Fruit fly (Drosophila melanogaster) whole organism, embryonic: ENCODE results near the gene Rbf2.

Source experiments
- CG13775 ChIP-seq: fragments of 200-800 bp; sonication (Bioruptor generic); optimal IDR thresholded peaks from 3 replicates; lab custom pipeline; 2017; ENCODE audit warnings: missing biosample characterization, mild to moderate bottlenecking, missing genetic modification characterization
- CG31441 ChIP-seq: fragments of 200-800 bp; sonication (Bioruptor generic); IDR thresholded peaks from 2 replicates; pipeline ENCODE4 v1.3.6; 2022; ENCODE audit warnings: missing biosample characterization, missing genetic modification characterization
- Nf-YB ChIP-seq: fragments of 200-800 bp; sonication (Bioruptor generic); optimal IDR thresholded peaks from 3 replicates; lab custom pipeline; 2019; ENCODE audit warnings: missing biosample characterization, mild to moderate bottlenecking, missing genetic modification characterization, moderate library complexity
- pros ChIP-seq: fragments of 200-800 bp; sonication (Bioruptor generic); optimal IDR thresholded peaks from 3 replicates; lab custom pipeline; 2019; ENCODE audit warnings: missing biosample characterization, mild to moderate bottlenecking, missing genetic modification characterization, moderate library complexity

DNA sequence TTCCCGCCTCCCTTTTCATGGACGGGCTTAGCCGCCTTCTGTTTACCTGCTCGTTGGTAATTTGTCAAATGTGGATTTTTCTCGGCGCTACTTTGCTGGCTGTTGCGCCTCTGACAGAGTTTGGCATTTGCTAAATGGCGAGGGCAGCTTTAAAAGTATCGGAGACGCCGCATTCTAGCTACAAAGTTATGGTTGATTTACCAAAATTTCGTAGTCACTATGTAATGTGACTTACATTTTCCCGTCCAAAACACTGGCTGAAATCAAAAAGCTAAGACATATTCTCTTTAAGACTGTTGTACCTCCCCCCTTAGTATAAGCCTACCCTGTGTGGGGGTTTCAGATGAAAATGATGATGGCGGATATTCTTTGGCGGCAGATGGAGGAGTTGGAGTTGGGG is 17.6 kb upstream of the Rbf2 start:
- no peak for TF ChIP-seq CG31441 (GFP tag; lab: Robert Waterston, UW)
- no peak for TF ChIP-seq Nf-YB (GFP tag; lab: Kevin White, UChicago)
- TF ChIP-seq CG13775 (GFP tag; lab: Kevin White, UChicago), result no peak
- no peak for TF ChIP-seq pros (GFP tag; lab: Kevin White, UChicago)
